Worm (Caenorhabditis elegans) whole organism, young adult: ENCODE measurements around the gene rap-1.

Experiments
- B0336.3 ChIP-seq: fragments of 200-800 bp; sonication (Bioruptor generic); IDR thresholded peaks from 2 replicates; pipeline ENCODE4 v1.3.6; 2022; ENCODE audit warnings: missing genetic modification characterization, missing compliant biosample characterization
- D2030.7 ChIP-seq: fragments of 200-800 bp; sonication (Bioruptor generic); IDR thresholded peaks from 2 replicates; pipeline ENCODE4 v1.3.6; 2022; ENCODE audit warnings: missing genetic modification reagents, missing genetic modification characterization, missing compliant biosample characterization
- F52B5.7 ChIP-seq: sonication (generic microtip); optimal IDR thresholded peaks from 2 replicates; lab custom pipeline; 2016; ENCODE audit warnings: mild to moderate bottlenecking, missing genetic modification characterization, missing compliant biosample characterization
- F57A8.1 ChIP-seq: fragments of 200-800 bp; sonication (Bioruptor generic); optimal IDR thresholded peaks from 2 replicates; lab custom pipeline; 2018; ENCODE audit warnings: mild to moderate bottlenecking, missing genetic modification characterization, moderate library complexity, missing compliant biosample characterization
- K11D2.4 ChIP-seq: fragments of 200-800 bp; sonication (Bioruptor generic); IDR thresholded peaks from 2 replicates; pipeline ENCODE4 v1.3.6; 2022; ENCODE audit warnings: missing genetic modification reagents, missing genetic modification characterization, missing compliant biosample characterization
- T26A5.8 ChIP-seq: sonication (generic microtip); optimal IDR thresholded peaks from 2 replicates; lab custom pipeline; 2016; ENCODE audit warnings: missing genetic modification characterization, missing compliant biosample characterization
- Y53F4B.3 ChIP-seq: fragments of 200-800 bp; sonication (Bioruptor generic); IDR thresholded peaks from 2 replicates; pipeline ENCODE4 v1.3.6; 2022; ENCODE audit warnings: missing genetic modification reagents, missing genetic modification characterization, missing compliant biosample characterization
- Y67H2A.10 ChIP-seq: fragments of 200-800 bp; sonication (Bioruptor generic); conservative IDR thresholded peaks from 2 replicates; pipeline ENCODE4 v1.3.6; 2022; ENCODE audit warnings: missing genetic modification reagents, missing genetic modification characterization, missing compliant biosample characterization
- Y95B8A.8 ChIP-seq: fragments of 200-800 bp; sonication (Bioruptor generic); IDR thresholded peaks from 2 replicates; pipeline ENCODE4 v1.3.6; 2022; ENCODE audit warnings: missing genetic modification reagents, missing genetic modification characterization, missing compliant biosample characterization
- atf-7 ChIP-seq: sonication (generic microtip); optimal IDR thresholded peaks from 2 replicates; lab custom pipeline; 2017; ENCODE audit warnings: mild to moderate bottlenecking, missing genetic modification characterization, missing compliant biosample characterization
- attf-3 ChIP-seq: fragments of 200-800 bp; sonication (Bioruptor generic); conservative IDR thresholded peaks from 2 replicates; pipeline ENCODE4 v1.3.6; 2022; ENCODE audit warnings: missing genetic modification reagents, missing genetic modification characterization, missing compliant biosample characterization
- cebp-1 ChIP-seq, 2 experiments: fragments of 200-800 bp in 1 of 2; sonication (Bioruptor generic) in 1 of 2; sonication (generic microtip) in 1 of 2; IDR thresholded peaks in 1 of 2; optimal IDR thresholded peaks in 1 of 2; 2 replicates each; pipeline versions ENCODE4 v1.3.6 to Lab custom; 2017 to 2022; ENCODE audit warnings: missing compliant biosample characterization in 2 of 2, missing genetic modification characterization in 2 of 2, mild to moderate bottlenecking in 1 of 2, missing genetic modification reagents in 1 of 2, moderate library complexity in 1 of 2
- cebp-2 ChIP-seq: fragments of 200-800 bp; sonication (Bioruptor generic); IDR thresholded peaks from 2 replicates; pipeline ENCODE4 v1.3.6; 2022; ENCODE audit warnings: missing genetic modification characterization, missing compliant biosample characterization
- ceh-100 ChIP-seq: fragments of 200-800 bp; sonication (Bioruptor generic); IDR thresholded peaks from 2 replicates; pipeline ENCODE4 v1.3.6; 2022; ENCODE audit warnings: missing genetic modification reagents, missing genetic modification characterization, missing compliant biosample characterization
- ceh-27 ChIP-seq: fragments of 200-800 bp; sonication (Bioruptor generic); optimal IDR thresholded peaks from 2 replicates; lab custom pipeline; 2018; ENCODE audit warnings: mild to moderate bottlenecking, missing genetic modification characterization, moderate library complexity, missing compliant biosample characterization
- ceh-79 ChIP-seq: sonication (generic microtip); optimal IDR thresholded peaks from 2 replicates; lab custom pipeline; 2017; ENCODE audit warnings: mild to moderate bottlenecking, missing genetic modification characterization, missing compliant biosample characterization
- chd-7 ChIP-seq: sonication (generic microtip); optimal IDR thresholded peaks from 2 replicates; lab custom pipeline; 2016; ENCODE audit warnings: mild to moderate bottlenecking, missing genetic modification characterization, moderate library complexity, missing compliant biosample characterization
- die-1 ChIP-seq: sonication (generic microtip); optimal IDR thresholded peaks from 2 replicates; lab custom pipeline; 2016; ENCODE audit warnings: missing genotype, mild to moderate bottlenecking, missing genetic modification characterization, missing compliant biosample characterization
- egrh-3 ChIP-seq: fragments of 200-800 bp; sonication (Bioruptor generic); IDR thresholded peaks from 2 replicates; pipeline ENCODE4 v1.3.6; 2022; ENCODE audit warnings: missing genetic modification reagents, missing genetic modification characterization, missing compliant biosample characterization
- fkh-3 ChIP-seq: sonication (generic microtip); optimal IDR thresholded peaks from 2 replicates; lab custom pipeline; 2016; ENCODE audit warnings: mild to moderate bottlenecking, missing genetic modification characterization, missing compliant biosample characterization
- gei-17 ChIP-seq: fragments of 200-800 bp; sonication (Bioruptor generic); optimal IDR thresholded peaks from 2 replicates; lab custom pipeline; 2018; ENCODE audit warnings: mild to moderate bottlenecking, missing genetic modification characterization, missing compliant biosample characterization
- hlh-26 ChIP-seq: fragments of 200-800 bp; sonication (Bioruptor generic); conservative IDR thresholded peaks from 2 replicates; pipeline ENCODE4 v1.3.6; 2022; ENCODE audit warnings: missing genetic modification reagents, missing genetic modification characterization, missing compliant biosample characterization
- hmg-1.2 ChIP-seq: fragments of 200-800 bp; sonication (Bioruptor generic); IDR thresholded peaks from 2 replicates; pipeline ENCODE4 v1.3.6; 2022; ENCODE audit warnings: missing genetic modification reagents, missing genetic modification characterization, missing compliant biosample characterization
- hmg-20 ChIP-seq: fragments of 200-800 bp; sonication (Bioruptor generic); IDR thresholded peaks from 2 replicates; pipeline ENCODE4 v1.3.6; 2022; ENCODE audit warnings: missing genetic modification reagents, missing genetic modification characterization, missing compliant biosample characterization
- hrde-1 ChIP-seq: sonication (generic microtip); optimal IDR thresholded peaks from 2 replicates; lab custom pipeline; 2016; ENCODE audit warnings: missing genetic modification characterization, mild to moderate bottlenecking, missing compliant biosample characterization, moderate library complexity, missing genotype, missing genetic modification reagents, borderline replicate concordance
- let-607 ChIP-seq, 2 experiments: fragments of 200-800 bp in 1 of 2; sonication (Bioruptor generic) in 1 of 2; sonication (generic microtip) in 1 of 2; optimal IDR thresholded peaks; 2 replicates each; lab custom pipeline; 2016 to 2018; ENCODE audit warnings: mild to moderate bottlenecking in 2 of 2, missing compliant biosample characterization in 2 of 2, missing genetic modification characterization in 2 of 2, moderate library complexity in 2 of 2, missing genotype in 1 of 2
- lin-35 ChIP-seq, 3 experiments: fragments of 150-350 bp in 2 of 3; sonication (generic microtip) in 1 of 3; optimal IDR thresholded peaks; 2 replicates each; lab custom pipeline; 2014 to 2018; ENCODE audit warnings: missing biosample characterization in 3 of 3, missing genetic modification characterization in 3 of 3, missing genetic modification reagents in 3 of 3
- lin-40 ChIP-seq: sonication (generic microtip); optimal IDR thresholded peaks from 2 replicates; lab custom pipeline; 2016; ENCODE audit warnings: missing genetic modification characterization, mild to moderate bottlenecking, missing compliant biosample characterization, missing genotype, missing genetic modification reagents
- lin-54 ChIP-seq: fragments of 200-800 bp; sonication (Bioruptor generic); optimal IDR thresholded peaks from 2 replicates; lab custom pipeline; 2018; ENCODE audit warnings: mild to moderate bottlenecking, missing genetic modification characterization, missing compliant biosample characterization
- lsl-1 ChIP-seq: fragments of 200-800 bp; sonication (Bioruptor generic); optimal IDR thresholded peaks from 2 replicates; lab custom pipeline; 2018; ENCODE audit warnings: mild to moderate bottlenecking, missing genetic modification characterization, moderate library complexity, missing compliant biosample characterization
- nfya-2 ChIP-seq: fragments of 200-800 bp; sonication (Bioruptor generic); IDR thresholded peaks from 2 replicates; pipeline ENCODE4 v1.3.6; 2022; ENCODE audit warnings: missing genetic modification reagents, missing genetic modification characterization, missing compliant biosample characterization
- pha-4 ChIP-seq: fragments of 150-350 bp; sonication (generic microtip); optimal IDR thresholded peaks from 2 replicates; lab custom pipeline; 2014; ENCODE audit warnings: missing biosample characterization, missing genetic modification reagents, missing genetic modification characterization
- rcor-1 ChIP-seq: fragments of 200-800 bp; sonication (Bioruptor generic); IDR thresholded peaks from 2 replicates; pipeline ENCODE4 v1.3.6; 2022; ENCODE audit warnings: missing genetic modification reagents, missing genetic modification characterization, missing compliant biosample characterization
- sea-2 ChIP-seq: fragments of 200-800 bp; sonication (Bioruptor generic); IDR thresholded peaks from 2 replicates; pipeline ENCODE4 v1.3.6; 2022; ENCODE audit warnings: missing genetic modification characterization, missing compliant biosample characterization
- snpc-4 ChIP-seq, 5 experiments: fragments of 150-350 bp in 1 of 5; sonication (generic microtip) in 4 of 5; optimal IDR thresholded peaks; 2 replicates each; lab custom pipeline; 2014 to 2018; ENCODE audit warnings: missing genetic modification characterization in 5 of 5, missing biosample characterization in 3 of 5, antibody characterized with exemption in 2 of 5, mild to moderate bottlenecking in 2 of 5, missing compliant biosample characterization in 2 of 5, missing genotype in 2 of 5, moderate library complexity in 2 of 5, missing genetic modification reagents in 1 of 5
- tbx-9 ChIP-seq: sonication (generic microtip); optimal IDR thresholded peaks from 2 replicates; lab custom pipeline; 2016; ENCODE audit warnings: borderline replicate concordance, missing genetic modification characterization, inconsistent platforms, missing compliant biosample characterization
- tlf-1 ChIP-seq: fragments of 200-800 bp; sonication (Bioruptor generic); optimal IDR thresholded peaks from 2 replicates; lab custom pipeline; 2018; ENCODE audit warnings: mild to moderate bottlenecking, missing genetic modification characterization, missing compliant biosample characterization
- unc-130 ChIP-seq: sonication (generic microtip); optimal IDR thresholded peaks from 2 replicates; lab custom pipeline; 2016; ENCODE audit warnings: missing genetic modification reagents, missing genetic modification characterization, missing compliant biosample characterization
- ztf-22 ChIP-seq: fragments of 200-800 bp; sonication (Bioruptor generic); optimal IDR thresholded peaks from 2 replicates; lab custom pipeline; 2018; ENCODE audit warnings: mild to moderate bottlenecking, missing genetic modification characterization, moderate library complexity, missing compliant biosample characterization
- ztf-25 ChIP-seq: fragments of 200-800 bp; sonication (Bioruptor generic); IDR thresholded peaks from 2 replicates; pipeline ENCODE4 v1.3.6; 2022; ENCODE audit warnings: missing genetic modification reagents, missing genetic modification characterization, missing compliant biosample characterization
- ztf-28 ChIP-seq: fragments of 200-800 bp; sonication (Bioruptor generic); IDR thresholded peaks from 2 replicates; pipeline ENCODE4 v1.3.6; 2022; ENCODE audit warnings: missing genetic modification reagents, missing genetic modification characterization, missing compliant biosample characterization
- ztf-3 ChIP-seq: fragments of 200-800 bp; sonication (Bioruptor generic); optimal IDR thresholded peaks from 2 replicates; lab custom pipeline; 2018; ENCODE audit warnings: mild to moderate bottlenecking, missing genetic modification characterization, missing compliant biosample characterization
- ztf-6 ChIP-seq: fragments of 200-800 bp; sonication (Bioruptor generic); IDR thresholded peaks from 2 replicates; pipeline ENCODE4 v1.3.6; 2022; ENCODE audit warnings: missing genetic modification reagents, missing genetic modification characterization, missing compliant biosample characterization

The rap-1 gene

DNA sequence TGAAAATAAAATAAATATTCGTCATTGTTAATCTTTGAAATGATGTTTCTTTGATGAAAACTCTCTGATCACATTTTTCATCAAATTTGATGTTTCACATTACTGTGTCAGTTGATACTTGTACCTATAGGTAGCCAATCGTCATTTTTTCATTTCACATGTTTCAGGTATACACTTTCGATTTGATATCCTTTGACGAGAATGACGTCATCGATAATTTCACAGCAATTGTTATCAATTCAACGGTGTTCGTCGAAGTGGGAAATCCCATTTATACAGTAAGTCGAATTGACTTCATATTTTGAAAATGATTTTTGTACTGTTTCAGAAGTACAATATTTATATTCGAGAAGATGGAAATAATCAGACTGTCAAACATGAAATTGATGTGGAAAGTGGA lies 4.5 kb downstream of the rap-1 start:
- TF ChIP-seq D2030.7 (no peak), atf-7 (tag; lab: Kevin White, UChicago) (peak; percentile 88)

DNA sequence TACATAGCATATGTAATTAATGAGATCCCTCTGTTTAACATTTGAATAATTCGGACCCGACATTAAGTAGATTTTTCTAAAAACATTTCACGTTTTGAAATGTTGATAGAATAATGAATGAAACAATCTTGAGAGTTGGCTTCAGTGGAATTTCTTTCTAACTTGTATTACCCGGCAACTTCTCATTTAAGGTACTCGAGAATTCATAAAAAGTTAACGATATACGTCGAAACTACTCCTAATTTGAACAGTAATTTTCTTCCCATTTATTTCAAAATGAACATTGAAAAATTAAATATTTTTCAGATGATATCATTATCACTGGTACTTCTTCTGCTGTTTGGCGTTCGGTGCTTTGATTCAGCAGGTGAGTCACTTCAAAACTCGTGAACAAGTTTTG lies 11.9 kb downstream of the rap-1 start, which contains the start of gene C27B7.7:
C27B7.7 (plus strand) TSS at position 301 of the 400 bp plus-strand sequence.
- no peak for TF ChIP-seq Y53F4B.3 (GFP tag; lab: Robert Waterston, UW)
- TF ChIP-seq tlf-1 (GFP tag; lab: Kevin White, UChicago) = no peak
- no peak for TF ChIP-seq lin-54
- no peak for TF ChIP-seq unc-130 (GFP tag; lab: Kevin White, UChicago)
- TF ChIP-seq attf-3 (GFP tag; lab: Robert Waterston, UW) = no peak
- TF ChIP-seq lin-40 (tag; lab: Kevin White, UChicago) = no peak
- TF ChIP-seq die-1 = no peak
- TF ChIP-seq nfya-2 (GFP tag; lab: Robert Waterston, UW) = no peak
- no peak for TF ChIP-seq sea-2 (GFP tag; lab: Robert Waterston, UW)
- no peak for TF ChIP-seq T26A5.8 (tag; lab: Kevin White, UChicago)
- no peak for TF ChIP-seq hrde-1 (tag; lab: Kevin White, UChicago)
- no peak for TF ChIP-seq ceh-79 (tag; lab: Kevin White, UChicago)
- no peak for TF ChIP-seq F57A8.1
- no peak for TF ChIP-seq let-607 (tag; optimal IDR thresholded peaks at IDR 0.05; lab: Kevin White, UChicago)
- no peak for TF ChIP-seq K11D2.4 (GFP tag; lab: Robert Waterston, UW)

DNA sequence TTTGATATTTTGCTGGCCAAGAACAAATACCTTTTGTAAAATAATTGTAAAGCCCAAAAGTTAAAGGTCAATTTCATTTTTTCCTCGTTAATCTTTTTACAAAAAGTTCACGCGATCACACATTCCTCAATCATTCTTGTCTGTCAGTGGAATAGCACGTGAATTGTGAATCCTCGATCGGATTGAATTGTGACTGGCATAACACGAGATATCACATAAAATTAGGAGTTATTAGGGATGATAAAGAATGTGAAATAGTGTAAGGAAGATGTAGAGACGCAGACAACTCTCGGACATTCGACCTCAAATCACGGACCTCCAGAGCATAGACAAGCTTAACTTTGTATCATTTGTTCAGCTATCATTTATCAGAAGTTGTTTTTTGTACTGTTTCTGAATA lies 12.5 kb downstream of the rap-1 start, which contains the start of gene C27B7.6:
C27B7.6 (minus strand) TSS at position 182 of the 400 bp plus-strand sequence.
- TF ChIP-seq T26A5.8 (tag; lab: Kevin White, UChicago) (no peak), Y67H2A.10 (no peak), fkh-3 (tag; lab: Kevin White, UChicago) (no peak), Y95B8A.8 (GFP tag; lab: Robert Waterston, UW) (no peak), F52B5.7 (tag; lab: Kevin White, UChicago) (no peak), ztf-22 (GFP tag; lab: Kevin White, UChicago) (no peak), snpc-4 (GFP tag; optimal IDR thresholded peaks at IDR 0.05; lab: Kevin White, UChicago) (no peak), snpc-4 (tag; optimal IDR thresholded peaks at IDR 0.05; lab: Kevin White, UChicago) (no peak), hmg-1.2 (no peak), gei-17 (GFP tag; lab: Kevin White, UChicago) (no peak), cebp-2 (GFP tag; lab: Robert Waterston, UW) (no peak), unc-130 (GFP tag; lab: Kevin White, UChicago) (no peak), lin-35 (GFP tag; optimal IDR thresholded peaks at IDR 0.05; lab: Kevin White, UChicago) (no peak)

DNA sequence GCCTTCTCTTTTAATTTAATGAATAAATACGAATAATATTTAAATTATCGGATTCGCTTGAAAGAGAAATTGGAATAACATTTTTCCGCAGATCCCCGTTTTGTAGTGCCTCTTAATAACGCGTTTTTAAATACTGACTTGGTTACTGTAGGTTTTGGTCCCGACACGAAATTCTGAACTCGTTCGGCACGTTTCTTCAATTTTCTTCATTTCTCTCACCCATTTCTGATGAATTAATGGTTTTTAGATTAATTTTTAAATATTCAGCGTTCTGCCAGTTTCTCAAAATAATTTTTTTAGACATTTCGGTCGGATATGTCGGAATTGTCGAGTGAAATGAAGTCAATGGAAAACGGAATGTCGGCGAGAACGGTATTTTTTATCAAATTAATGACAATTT lies 17.3 kb downstream of the rap-1 start, which contains the start of gene C27B7.5:
C27B7.5 (plus strand) TSS at position 301 of the 400 bp plus-strand sequence.
- TF ChIP-seq tbx-9 (tag; lab: Kevin White, UChicago) (no peak), lsl-1 (GFP tag; lab: Kevin White, UChicago) (peak; percentile 5), hmg-20 (GFP tag; lab: Robert Waterston, UW) (no peak), rcor-1 (GFP tag; lab: Robert Waterston, UW) (no peak), ztf-6 (GFP tag; lab: Robert Waterston, UW) (no peak), cebp-2 (GFP tag; lab: Robert Waterston, UW) (no peak), ceh-27 (GFP tag; lab: Kevin White, UChicago) (no peak), ztf-3 (GFP tag; lab: Kevin White, UChicago) (no peak), egrh-3 (GFP tag; lab: Robert Waterston, UW) (no peak), ceh-100 (no peak), sea-2 (GFP tag; lab: Robert Waterston, UW) (no peak), cebp-1 (GFP tag; IDR thresholded peaks at IDR 0.05; lab: Robert Waterston, UW) (no peak), cebp-1 (tag; optimal IDR thresholded peaks at IDR 0.05; lab: Kevin White, UChicago) (peak; percentile 31), ztf-28 (GFP tag; lab: Robert Waterston, UW) (no peak), hlh-26 (GFP tag; lab: Robert Waterston, UW) (no peak), B0336.3 (GFP tag; lab: Robert Waterston, UW) (no peak), chd-7 (tag; lab: Kevin White, UChicago) (no peak), pha-4 (tag; lab: Kevin White, UChicago) (no peak), ztf-25 (GFP tag; lab: Robert Waterston, UW) (no peak), snpc-4 (GFP tag; optimal IDR thresholded peaks at IDR 0.05; lab: Kevin White, UChicago) (no peak), snpc-4 (tag; optimal IDR thresholded peaks at IDR 0.05; lab: Kevin White, UChicago) (peak in 1 of 4 experiments; percentile 20)
